Worm (Caenorhabditis elegans): ENCODE data around the gene B0496.11.

The B0496.11 gene

DNA sequence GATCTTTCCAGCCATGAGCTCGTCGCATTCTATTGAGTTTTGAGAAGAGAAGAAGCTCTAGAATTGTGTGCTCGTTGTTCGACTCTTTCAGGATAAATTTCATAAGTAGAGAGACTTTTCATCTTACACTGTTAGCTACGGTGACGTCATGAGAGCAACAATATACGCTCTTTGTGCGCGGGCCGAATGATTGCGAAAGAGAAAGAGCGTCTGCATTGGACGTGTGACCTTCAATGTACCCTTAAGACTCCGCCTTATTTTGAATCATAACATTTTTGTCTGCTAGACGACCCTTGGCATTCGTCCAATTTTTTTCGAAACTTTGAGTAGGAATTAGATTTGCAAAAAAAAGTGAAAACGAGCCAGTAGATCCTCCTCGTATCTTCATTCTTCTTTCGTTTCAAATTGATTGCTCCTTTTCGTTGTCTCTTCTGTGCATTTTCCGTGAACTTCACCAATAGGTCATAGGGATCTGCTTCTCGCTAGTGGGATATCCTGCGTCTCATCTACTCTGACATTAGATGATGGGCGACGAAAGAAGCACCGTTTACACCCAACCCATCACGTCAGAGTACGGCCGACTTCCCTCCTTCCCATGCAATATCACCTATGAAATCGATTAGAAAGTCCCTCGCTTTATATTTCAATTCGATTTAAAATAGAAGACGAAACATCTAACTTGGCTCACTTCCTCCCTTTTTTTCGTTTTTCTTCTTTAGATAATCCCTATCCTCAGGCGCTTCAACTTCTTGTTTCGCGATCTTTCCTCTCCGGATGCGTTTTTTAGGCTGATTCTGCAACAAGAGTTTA, 42.0 kb downstream of the B0496.11 start (continued):
- no peak for TF ChIP-seq gei-8 (GFP tag; optimal IDR thresholded peaks at IDR 0.05)
- 0 out of 2 replicates have a peak, but pooled peaks have one; percentile 28 for TF ChIP-seq hmg-1.1 (GFP tag; IDR thresholded peaks at IDR 0.05)
- TF ChIP-seq dpl-1 (GFP tag; optimal IDR thresholded peaks at IDR 0.05) = peak; percentile 5
- peak in 1 of 2 experiments; percentile 97 for TF ChIP-seq unc-62 (GFP tag; optimal IDR thresholded peaks at IDR 0.05 in 1 of 2)
- TF ChIP-seq unc-62 (tag; optimal IDR thresholded peaks at IDR 0.05) = no peak

DNA sequence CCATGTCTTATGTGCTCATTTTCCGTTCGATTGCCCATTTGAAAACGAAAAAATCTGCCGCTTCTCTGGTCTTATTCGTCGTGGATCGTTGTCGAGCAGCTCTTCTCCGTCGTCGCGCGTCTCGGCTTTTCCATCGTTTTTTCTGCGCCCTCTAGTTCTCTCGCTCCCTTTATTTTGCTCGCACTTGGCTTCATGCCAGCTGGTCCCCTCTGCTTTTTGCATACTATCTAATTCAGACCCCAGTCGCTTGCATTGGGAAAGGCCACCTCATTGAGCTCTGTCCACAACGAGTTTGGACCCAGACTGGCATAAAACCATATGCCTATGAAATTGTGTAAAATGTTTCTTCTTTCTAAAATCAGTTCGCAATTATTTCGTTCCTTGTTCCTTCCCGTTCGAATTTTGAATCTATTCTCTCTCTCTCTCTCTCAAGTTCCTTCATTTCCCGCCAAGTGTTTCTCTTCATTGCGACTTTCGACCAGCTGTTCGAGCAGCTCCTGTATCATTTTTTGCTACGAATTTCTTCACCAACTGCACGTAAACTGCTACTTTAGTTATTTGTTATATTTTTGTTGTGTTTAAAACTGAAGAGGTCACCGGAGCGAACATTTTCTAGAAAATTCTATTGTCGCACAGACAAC, 43.5 kb downstream of the B0496.11 start:
- TF ChIP-seq D1046.2 (GFP tag; IDR thresholded peaks at IDR 0.05) (no peak), daf-16 (GFP tag; optimal IDR thresholded peaks at IDR 0.05) (peak in 1 of 2 experiments; percentile 62), daf-16 (tag; optimal IDR thresholded peaks at IDR 0.05) (no peak), php-3 (GFP tag; IDR thresholded peaks at IDR 0.05) (no peak), daf-19 (GFP tag; conservative IDR thresholded peaks at IDR 0.05) (no peak), ceh-28 (tag; optimal IDR thresholded peaks at IDR 0.05) (no peak), dmd-6 (GFP tag; IDR thresholded peaks at IDR 0.05) (peak; percentile 16; the same call in 1 of the 2 replicates), ztf-7 (tag; optimal IDR thresholded peaks at IDR 0.05) (no peak), egl-43 (GFP tag; IDR thresholded peaks at IDR 0.05) (0 out of 2 replicates have a peak, but pooled peaks have one; percentile 56), aly-2 (tag; optimal IDR thresholded peaks at IDR 0.05) (no peak), mes-2 (tag; optimal IDR thresholded peaks at IDR 0.05; ENCODE audit: poor library complexity, severe bottlenecking) (peak; percentile 35), nhr-111 (GFP tag; optimal IDR thresholded peaks at IDR 0.05) (no peak), nhr-6 (tag; optimal IDR thresholded peaks at IDR 0.05) (peak; percentile 49), hif-1 (tag; optimal IDR thresholded peaks at IDR 0.05) (peak in 1 of 2 experiments; percentile 90), F26F4.8 (GFP tag; conservative IDR thresholded peaks at IDR 0.05) (no peak), set-16 (GFP tag; IDR thresholded peaks at IDR 0.05) (peak; percentile 39; the same call in 1 of the 2 replicates), vab-7 (GFP tag; IDR thresholded peaks at IDR 0.05) (0 out of 2 replicates have a peak, but pooled peaks have one; percentile 9), lim-7 (GFP tag; IDR thresholded peaks at IDR 0.05) (no peak), hlh-30 (tag; optimal IDR thresholded peaks at IDR 0.05; ENCODE audit: insufficient read depth) (peak; percentile 19), lsy-2 (tag; optimal IDR thresholded peaks at IDR 0.05) (peak in 1 of 2 experiments; percentile 14), hlh-11 (tag; optimal IDR thresholded peaks at IDR 0.05) (peak; percentile 52), rbr-2 (tag; optimal IDR thresholded peaks at IDR 0.05) (peak; percentile 57), nhr-11 (tag; optimal IDR thresholded peaks at IDR 0.05) (peak; percentile 18)

ce11 chrIV:7389719-7390118, 44.0 kb downstream of the B0496.11 start:
- TF ChIP-seq lsy-2 (tag; optimal IDR thresholded peaks at IDR 0.05) = peak in 1 of 2 experiments; percentile 20
- TF ChIP-seq F10B5.3 (tag; optimal IDR thresholded peaks at IDR 0.05) = no peak

ce11 chrIV:7388843-7389242, 44.9 kb downstream of the B0496.11 start, which contains the start of gene mob-3:
mob-3 (minus strand) TSS chrIV:7388943.
- TF ChIP-seq nhr-28 (tag; optimal IDR thresholded peaks at IDR 0.05) = no peak
- TF ChIP-seq php-3 (GFP tag; IDR thresholded peaks at IDR 0.05) = no peak
- TF ChIP-seq F10B5.3 (tag; optimal IDR thresholded peaks at IDR 0.05) = no peak
- no peak for TF ChIP-seq D1046.2 (GFP tag; IDR thresholded peaks at IDR 0.05)
- TF ChIP-seq nhr-11 (tag; optimal IDR thresholded peaks at IDR 0.05) = no peak
- no peak for TF ChIP-seq zip-2 (tag; optimal IDR thresholded peaks at IDR 0.05)

Measured in whole organism, L4 larva.